Worm (Caenorhabditis elegans) whole organism, midembryonic: ENCODE measurements around the gene F46H5.4.

ENCODE experiments used
- cog-1 ChIP-seq: sonication (generic microtip); optimal IDR thresholded peaks from 2 replicates; lab custom pipeline; 2016; ENCODE audit warnings: missing genetic modification characterization, missing compliant biosample characterization
- flt-1 ChIP-seq: fragments of 200-800 bp; sonication (Bioruptor generic); IDR thresholded peaks from 2 replicates; pipeline ENCODE4 v1.3.6; 2022; ENCODE audit warnings: missing genetic modification characterization, missing compliant biosample characterization
- tab-1 ChIP-seq: fragments of 200-800 bp; sonication (Bioruptor generic); IDR thresholded peaks from 2 replicates; pipeline ENCODE4 v1.3.6; 2022; ENCODE audit warnings: missing genetic modification characterization, missing compliant biosample characterization
- ztf-23 ChIP-seq: fragments of 200-800 bp; sonication (Bioruptor generic); IDR thresholded peaks from 2 replicates; pipeline ENCODE4 v1.3.6; 2022; ENCODE audit warnings: missing genetic modification reagents, missing genetic modification characterization, missing compliant biosample characterization
- ztf-29 ChIP-seq: fragments of 200-800 bp; sonication (Bioruptor generic); IDR thresholded peaks from 2 replicates; pipeline ENCODE4 v1.3.6; 2022; ENCODE audit warnings: missing genetic modification reagents, missing genetic modification characterization, missing compliant biosample characterization

ce11 chrX:7220209-7220608 is 34.2 kb downstream of the F46H5.4 start:
- TF ChIP-seq tab-1 (GFP tag; lab: Robert Waterston, UW), result no peak
- no peak for TF ChIP-seq cog-1 (tag; lab: Kevin White, UChicago)
- no peak for TF ChIP-seq ztf-29 (GFP tag; lab: Robert Waterston, UW)
- TF ChIP-seq flt-1 (GFP tag; lab: Robert Waterston, UW), result no peak
- TF ChIP-seq ztf-23 (GFP tag; lab: Robert Waterston, UW), result no peak
